Fruit fly (Drosophila melanogaster) whole organism, embryonic: Measurements from ENCODE around the gene CG31139.

Experiments used
- Antp ChIP-seq: fragments of 200-800 bp; sonication (Bioruptor generic); optimal IDR thresholded peaks from 3 replicates; lab custom pipeline; 2016; ENCODE audit warnings: missing biosample characterization, missing genetic modification characterization
- Atf3 ChIP-seq: fragments of 200-800 bp; sonication (Bioruptor generic); optimal IDR thresholded peaks from 3 replicates; lab custom pipeline; 2016; ENCODE audit warnings: missing biosample characterization, missing genetic modification characterization
- B-H2 ChIP-seq: fragments of 200-800 bp; sonication (Bioruptor generic); optimal IDR thresholded peaks from 2 replicates; lab custom pipeline; 2018; ENCODE audit warnings: missing biosample characterization, mild to moderate bottlenecking, missing genetic modification characterization
- Bgb ChIP-seq: fragments of 200-800 bp; sonication (Bioruptor generic); IDR thresholded peaks from 2 replicates; pipeline ENCODE4 v1.3.6; 2022; ENCODE audit warnings: missing biosample characterization, missing genetic modification characterization; ENCODE audit not compliant: partially characterized antibody
- CG13775 ChIP-seq: fragments of 200-800 bp; sonication (Bioruptor generic); optimal IDR thresholded peaks from 3 replicates; lab custom pipeline; 2017; ENCODE audit warnings: missing biosample characterization, mild to moderate bottlenecking, missing genetic modification characterization
- CG13894 ChIP-seq: fragments of 200-800 bp; sonication (Bioruptor generic); optimal IDR thresholded peaks from 3 replicates; lab custom pipeline; 2018; ENCODE audit warnings: missing biosample characterization, mild to moderate bottlenecking, missing genetic modification characterization, moderate library complexity
- CG14667 ChIP-seq: fragments of 200-800 bp; sonication (Bioruptor generic); IDR thresholded peaks from 2 replicates; pipeline ENCODE4 v1.3.6; 2022; ENCODE audit warnings: missing biosample characterization, missing genetic modification characterization
- CG14860 ChIP-seq: fragments of 200-800 bp; sonication (Bioruptor generic); IDR thresholded peaks from 3 replicates; pipeline ENCODE4 v1.3.6; 2022; ENCODE audit warnings: missing biosample characterization, missing genetic modification characterization; ENCODE audit not compliant: partially characterized antibody
- CG15269 ChIP-seq: fragments of 200-800 bp; sonication (Bioruptor generic); optimal IDR thresholded peaks from 2 replicates; lab custom pipeline; 2018; ENCODE audit warnings: missing biosample characterization, mild to moderate bottlenecking, missing genetic modification characterization, moderate library complexity
- CG1602 ChIP-seq: fragments of 200-800 bp; sonication (Bioruptor generic); optimal IDR thresholded peaks from 3 replicates; lab custom pipeline; 2016; ENCODE audit warnings: missing biosample characterization, missing genetic modification characterization
- CG1832 ChIP-seq: fragments of 200-800 bp; sonication (Bioruptor generic); optimal IDR thresholded peaks from 2 replicates; lab custom pipeline; 2017; ENCODE audit warnings: missing biosample characterization, mild to moderate bottlenecking, missing genetic modification characterization, inconsistent platforms
- CG2199 ChIP-seq: fragments of 200-800 bp; sonication (Bioruptor generic); IDR thresholded peaks from 3 replicates; pipeline ENCODE4 v1.3.6; 2022; ENCODE audit warnings: missing biosample characterization, missing genetic modification characterization
- CG34422 ChIP-seq: fragments of 200-800 bp; sonication (Bioruptor generic); IDR thresholded peaks from 3 replicates; pipeline ENCODE4 v1.3.6; 2022; ENCODE audit warnings: missing biosample characterization, missing genetic modification characterization
- CG4424 ChIP-seq: fragments of 200-800 bp; sonication (Bioruptor generic); optimal IDR thresholded peaks from 3 replicates; lab custom pipeline; 2016; ENCODE audit warnings: missing biosample characterization, missing genetic modification characterization
- CG7372 ChIP-seq: fragments of 200-800 bp; sonication (Bioruptor generic); IDR thresholded peaks from 2 replicates; pipeline ENCODE4 v1.3.6; 2022; ENCODE audit warnings: missing biosample characterization, missing genetic modification characterization
- CG8478 ChIP-seq: fragments of >200 bp; optimal IDR thresholded peaks from 2 replicates; lab custom pipeline; 2018
- CG8765 ChIP-seq: fragments of 200-800 bp; sonication (Bioruptor generic); IDR thresholded peaks from 2 replicates; pipeline ENCODE4 v1.3.6; 2022; ENCODE audit warnings: missing biosample characterization, missing genetic modification characterization
- CoRest ChIP-seq: fragments of 200-800 bp; sonication (Bioruptor generic); optimal IDR thresholded peaks from 3 replicates; lab custom pipeline; 2018; ENCODE audit warnings: missing biosample characterization, mild to moderate bottlenecking, missing genetic modification characterization, moderate library complexity
- Dbx ChIP-seq: fragments of 200-800 bp; sonication (Bioruptor generic); IDR thresholded peaks from 3 replicates; pipeline ENCODE4 v1.3.6; 2022; ENCODE audit warnings: missing biosample characterization, missing genetic modification characterization
- Deaf1 ChIP-seq: fragments of 200-800 bp; optimal IDR thresholded peaks from 3 replicates; lab custom pipeline; 2019; ENCODE audit warnings: missing biosample characterization, mild to moderate bottlenecking, missing genetic modification characterization, moderate library complexity
- Dp ChIP-seq: fragments of 200-800 bp; sonication (Bioruptor generic); optimal IDR thresholded peaks from 2 replicates; lab custom pipeline; 2018; ENCODE audit warnings: missing biosample characterization, mild to moderate bottlenecking, missing genetic modification characterization, moderate library complexity
- Ets65A ChIP-seq: fragments of 200-800 bp; sonication (Bioruptor generic); peaks from one replicate; lab custom pipeline; 2016; ENCODE audit warnings: missing biosample characterization, missing genetic modification characterization
- Gug ChIP-seq: fragments of 200-800 bp; sonication (Bioruptor generic); IDR thresholded peaks from 4 replicates; pipeline ENCODE4 v1.3.6; 2022; ENCODE audit warnings: missing biosample characterization, missing genetic modification characterization
- HLH4C ChIP-seq: fragments of 200-800 bp; sonication (Bioruptor generic); IDR thresholded peaks from 3 replicates; pipeline ENCODE4 v1.3.6; 2022; ENCODE audit warnings: missing biosample characterization, missing genetic modification characterization; ENCODE audit not compliant: partially characterized antibody
- Hey ChIP-seq: fragments of 200-800 bp; sonication (Bioruptor generic); optimal IDR thresholded peaks from 3 replicates; lab custom pipeline; 2018; ENCODE audit warnings: missing biosample characterization, mild to moderate bottlenecking, missing genetic modification characterization
- Hr3 ChIP-seq: fragments of 200-800 bp; sonication (Bioruptor generic); optimal IDR thresholded peaks from 3 replicates; lab custom pipeline; 2016; ENCODE audit warnings: missing biosample characterization, missing genetic modification characterization
- Lpt ChIP-seq: fragments of >200 bp; optimal IDR thresholded peaks from 2 replicates; lab custom pipeline; 2018; ENCODE audit warnings: missing biosample characterization, missing genetic modification characterization
- Mrtf ChIP-seq: fragments of 200-800 bp; sonication (Bioruptor generic); IDR thresholded peaks from 3 replicates; pipeline ENCODE4 v1.3.6; 2022; ENCODE audit warnings: missing biosample characterization, missing genetic modification characterization
- Neu2 ChIP-seq: fragments of 200-800 bp; sonication (Bioruptor generic); optimal IDR thresholded peaks from 3 replicates; lab custom pipeline; 2016; ENCODE audit warnings: missing biosample characterization, missing genetic modification characterization, borderline replicate concordance
- NfI ChIP-seq: fragments of 200-800 bp; sonication (Bioruptor generic); optimal IDR thresholded peaks from 3 replicates; lab custom pipeline; 2018; ENCODE audit warnings: missing biosample characterization, mild to moderate bottlenecking, missing genetic modification characterization, moderate library complexity
- Poxn ChIP-seq: fragments of 200-800 bp; sonication (Bioruptor generic); IDR thresholded peaks from 2 replicates; pipeline ENCODE4 v1.3.6; 2022; ENCODE audit warnings: missing biosample characterization, missing genetic modification characterization
- Ravus ChIP-seq: fragments of 200-800 bp; sonication (Bioruptor generic); IDR thresholded peaks from 2 replicates; pipeline ENCODE4 v1.3.6; 2022; ENCODE audit warnings: missing biosample characterization, missing genetic modification characterization
- ash1 ChIP-seq: fragments of 200-800 bp; sonication (Bioruptor generic); optimal IDR thresholded peaks from 2 replicates; lab custom pipeline; 2018; ENCODE audit warnings: missing biosample characterization, mild to moderate bottlenecking, missing genetic modification characterization
- ato ChIP-seq: fragments of 200-800 bp; sonication (Bioruptor generic); IDR thresholded peaks from 2 replicates; pipeline ENCODE4 v1.3.6; 2022; ENCODE audit warnings: missing biosample characterization, missing genetic modification characterization; ENCODE audit not compliant: partially characterized antibody
- bigmax ChIP-seq: fragments of 200-800 bp; sonication (Bioruptor generic); optimal IDR thresholded peaks from 2 replicates; lab custom pipeline; 2018; ENCODE audit warnings: missing biosample characterization, mild to moderate bottlenecking, missing genetic modification characterization
- cas ChIP-seq: fragments of 200-800 bp; sonication (Bioruptor generic); IDR thresholded peaks from 2 replicates; pipeline ENCODE4 v1.3.6; 2022; ENCODE audit warnings: missing biosample characterization, missing genetic modification characterization
- chif ChIP-seq, 2 experiments: fragments of 200-800 bp; sonication (Bioruptor generic); optimal IDR thresholded peaks; 3 replicates each; lab custom pipeline; 2016; ENCODE audit warnings: missing biosample characterization in 2 of 2, missing genetic modification characterization in 2 of 2
- dysf ChIP-seq: fragments of 200-800 bp; sonication (Bioruptor generic); IDR thresholded peaks from 3 replicates; pipeline ENCODE4 v1.3.6; 2022; ENCODE audit warnings: missing biosample characterization, missing genetic modification characterization
- ems ChIP-seq: fragments of 200-800 bp; sonication (Bioruptor generic); optimal IDR thresholded peaks from 3 replicates; lab custom pipeline; 2016; ENCODE audit warnings: missing biosample characterization, missing genetic modification characterization
- grn ChIP-seq: fragments of 200-800 bp; sonication (Bioruptor generic); optimal IDR thresholded peaks from 3 replicates; lab custom pipeline; 2017; ENCODE audit warnings: missing biosample characterization, missing genetic modification characterization
- jing ChIP-seq: fragments of 200-800 bp; sonication (Bioruptor generic); optimal IDR thresholded peaks from 2 replicates; lab custom pipeline; 2018; ENCODE audit warnings: missing biosample characterization, mild to moderate bottlenecking, missing genetic modification characterization
- kay ChIP-seq: fragments of 200-800 bp; sonication (Bioruptor generic); optimal IDR thresholded peaks from 2 replicates; lab custom pipeline; 2016; ENCODE audit warnings: missing biosample characterization, missing genetic modification characterization
- lilli ChIP-seq: fragments of 200-800 bp; sonication (Bioruptor generic); optimal IDR thresholded peaks from 3 replicates; lab custom pipeline; 2016; ENCODE audit warnings: missing biosample characterization, missing genetic modification characterization
- lov ChIP-seq, 2 experiments: fragments of 200-800 bp in 1 of 2; fragments of >200 bp in 1 of 2; sonication (Bioruptor generic) in 1 of 2; IDR thresholded peaks in 1 of 2; optimal IDR thresholded peaks in 1 of 2; 2 replicates in 1 of 2; 3 replicates in 1 of 2; pipeline versions ENCODE4 v1.3.6 to Lab custom; 2017 to 2022; ENCODE audit warnings: missing biosample characterization in 1 of 2, missing genetic modification characterization in 1 of 2
- nerfin-2 ChIP-seq: fragments of 200-800 bp; sonication (Bioruptor generic); IDR thresholded peaks from 2 replicates; pipeline ENCODE4 v1.3.6; 2022; ENCODE audit warnings: missing biosample characterization, missing genetic modification characterization; ENCODE audit not compliant: partially characterized antibody
- pum ChIP-seq: fragments of 200-800 bp; sonication (Bioruptor generic); optimal IDR thresholded peaks from 2 replicates; lab custom pipeline; 2016; ENCODE audit warnings: missing biosample characterization, missing genetic modification characterization
- scrt ChIP-seq: fragments of 200-800 bp; sonication (Bioruptor generic); optimal IDR thresholded peaks from 2 replicates; lab custom pipeline; 2018; ENCODE audit warnings: missing biosample characterization, mild to moderate bottlenecking, missing genetic modification characterization, moderate library complexity
- slou ChIP-seq: fragments of 200-800 bp; sonication (Bioruptor generic); optimal IDR thresholded peaks from 3 replicates; lab custom pipeline; 2016; ENCODE audit warnings: missing biosample characterization, missing genetic modification characterization
- slp2 ChIP-seq: fragments of 200-800 bp; sonication (Bioruptor generic); optimal IDR thresholded peaks from 2 replicates; lab custom pipeline; 2016; ENCODE audit warnings: missing biosample characterization, missing genetic modification characterization
- sqz ChIP-seq: fragments of 200-800 bp; sonication (Bioruptor generic); optimal IDR thresholded peaks from 3 replicates; lab custom pipeline; 2018; ENCODE audit warnings: missing biosample characterization, mild to moderate bottlenecking, missing genetic modification characterization
- tap ChIP-seq: fragments of 200-800 bp; optimal IDR thresholded peaks from 3 replicates; lab custom pipeline; 2019; ENCODE audit warnings: missing biosample characterization, mild to moderate bottlenecking, missing genetic modification characterization, moderate library complexity
- unc-4 ChIP-seq: fragments of 200-800 bp; sonication (Bioruptor generic); IDR thresholded peaks from 2 replicates; pipeline ENCODE4 v1.3.6; 2022; ENCODE audit warnings: missing biosample characterization, missing genetic modification characterization; ENCODE audit not compliant: partially characterized antibody

CG31139 gene

dm6 chr3R:22727857-22728256 is 21.0 kb downstream of the CG31139 start (continued):
- TF ChIP-seq CG1602 (GFP tag; lab: Kevin White, UChicago), result no peak
- TF ChIP-seq CG34422 (GFP tag; lab: Robert Waterston, UW), result no peak
- no peak for TF ChIP-seq Deaf1 (tag; lab: Kevin White, UChicago)
- TF ChIP-seq ems (GFP tag; lab: Kevin White, UChicago), result no peak
- no peak for TF ChIP-seq ato (GFP tag; lab: Robert Waterston, UW)
- TF ChIP-seq Antp, result no peak
- TF ChIP-seq Atf3 (GFP tag; lab: Kevin White, UChicago), result no peak
- TF ChIP-seq Poxn (GFP tag; lab: Robert Waterston, UW), result no peak
- no peak for TF ChIP-seq CG14860 (GFP tag; lab: Robert Waterston, UW)
- TF ChIP-seq CG7372, result no peak
- TF ChIP-seq slp2, result no peak
- no peak for TF ChIP-seq Mrtf
- no peak for TF ChIP-seq B-H2 (GFP tag; lab: Kevin White, UChicago)
- no peak for TF ChIP-seq CG1832 (GFP tag; lab: Kevin White, UChicago)
- peak; percentile 84 for TF ChIP-seq Ets65A (GFP tag; lab: Kevin White, UChicago)
- no peak for TF ChIP-seq Dp (GFP tag; lab: Kevin White, UChicago)
- no peak for TF ChIP-seq Ravus (GFP tag; lab: Robert Waterston, UW)
- TF ChIP-seq sqz (GFP tag; lab: Kevin White, UChicago), result no peak
- TF ChIP-seq CG14667 (GFP tag; lab: Robert Waterston, UW), result no peak
- TF ChIP-seq Bgb (GFP tag; lab: Robert Waterston, UW), result no peak
- TF ChIP-seq cas (GFP tag; lab: Robert Waterston, UW), result no peak
- no peak for TF ChIP-seq Lpt
- no peak for TF ChIP-seq slou (GFP tag; lab: Kevin White, UChicago)
- no peak for TF ChIP-seq CG2199
- TF ChIP-seq unc-4 (GFP tag; lab: Robert Waterston, UW), result no peak
- TF ChIP-seq pum (GFP tag; lab: Kevin White, UChicago), result no peak
- no peak for TF ChIP-seq CoRest (tag; lab: Kevin White, UChicago)
- TF ChIP-seq CG15269 (tag; lab: Kevin White, UChicago), result no peak
- TF ChIP-seq chif (GFP tag; optimal IDR thresholded peaks at IDR 0.05; lab: Kevin White, UChicago), result no peak
- no peak for TF ChIP-seq Hey (tag; lab: Kevin White, UChicago)
- no peak for TF ChIP-seq CG8478
- TF ChIP-seq scrt (GFP tag; lab: Kevin White, UChicago), result no peak
- TF ChIP-seq dysf (GFP tag; lab: Robert Waterston, UW), result peak; percentile 46; the same call in 1 of the 3 replicates
- TF ChIP-seq jing (GFP tag; lab: Kevin White, UChicago), result no peak
- TF ChIP-seq lilli, result no peak
- no peak for TF ChIP-seq nerfin-2
- TF ChIP-seq lov (optimal IDR thresholded peaks at IDR 0.05; lab: Kevin White, UChicago), result no peak
- no peak for TF ChIP-seq lov (GFP tag; IDR thresholded peaks at IDR 0.05; lab: Robert Waterston, UW)
- TF ChIP-seq Dbx, result no peak
- no peak for TF ChIP-seq NfI (GFP tag; lab: Kevin White, UChicago)
- TF ChIP-seq Neu2 (GFP tag; lab: Kevin White, UChicago), result no peak
- no peak for TF ChIP-seq Gug
- no peak for TF ChIP-seq CG13775
- no peak for TF ChIP-seq CG13894 (tag; lab: Kevin White, UChicago)
- no peak for TF ChIP-seq bigmax (GFP tag; lab: Kevin White, UChicago)
- TF ChIP-seq CG8765 (GFP tag; lab: Robert Waterston, UW), result no peak
- TF ChIP-seq kay, result no peak
- no peak for TF ChIP-seq HLH4C (GFP tag; lab: Robert Waterston, UW)
- no peak for TF ChIP-seq CG4424
- no peak for TF ChIP-seq Hr3 (GFP tag; lab: Kevin White, UChicago)
- TF ChIP-seq grn (GFP tag; lab: Kevin White, UChicago), result no peak
- no peak for TF ChIP-seq tap (tag; lab: Kevin White, UChicago)
- no peak for TF ChIP-seq ash1 (GFP tag; lab: Kevin White, UChicago)
